Worm (Caenorhabditis elegans) whole organism, young adult: Measurements from ENCODE around the gene ocr-4.

Experiments used
- B0261.1 ChIP-seq: sonication (generic microtip); optimal IDR thresholded peaks from 2 replicates; lab custom pipeline; 2016; ENCODE audit warnings: mild to moderate bottlenecking, missing genetic modification characterization, moderate library complexity, missing compliant biosample characterization
- C06A6.2 ChIP-seq: fragments of 200-800 bp; sonication (Bioruptor generic); conservative IDR thresholded peaks from 2 replicates; pipeline ENCODE4 v1.3.6; 2022; ENCODE audit warnings: missing genetic modification characterization, missing compliant biosample characterization
- C17E4.6 ChIP-seq: fragments of 200-800 bp; sonication (Bioruptor generic); IDR thresholded peaks from 2 replicates; pipeline ENCODE4 v1.3.6; 2022; ENCODE audit warnings: missing genetic modification reagents, missing genetic modification characterization, missing compliant biosample characterization
- F37B4.10 ChIP-seq: fragments of 200-800 bp; sonication (Bioruptor generic); IDR thresholded peaks from 2 replicates; pipeline ENCODE4 v1.3.6; 2022; ENCODE audit warnings: missing genetic modification characterization, missing compliant biosample characterization
- F57A8.1 ChIP-seq: fragments of 200-800 bp; sonication (Bioruptor generic); optimal IDR thresholded peaks from 2 replicates; lab custom pipeline; 2018; ENCODE audit warnings: mild to moderate bottlenecking, missing genetic modification characterization, moderate library complexity, missing compliant biosample characterization
- Y53G8AR.9 ChIP-seq: fragments of 200-800 bp; sonication (Bioruptor generic); conservative IDR thresholded peaks from 2 replicates; pipeline ENCODE4 v1.3.6; 2022; ENCODE audit warnings: missing genetic modification reagents, missing genetic modification characterization, missing compliant biosample characterization
- Y56A3A.18 ChIP-seq: fragments of 200-800 bp; sonication (Bioruptor generic); IDR thresholded peaks from 2 replicates; pipeline ENCODE4 v1.3.6; 2022; ENCODE audit warnings: missing genetic modification reagents, missing genetic modification characterization, missing compliant biosample characterization
- attf-3 ChIP-seq: fragments of 200-800 bp; sonication (Bioruptor generic); conservative IDR thresholded peaks from 2 replicates; pipeline ENCODE4 v1.3.6; 2022; ENCODE audit warnings: missing genetic modification reagents, missing genetic modification characterization, missing compliant biosample characterization
- attf-6 ChIP-seq: fragments of 200-800 bp; sonication (Bioruptor generic); IDR thresholded peaks from 2 replicates; pipeline ENCODE4 v1.3.6; 2022; ENCODE audit warnings: missing genetic modification reagents, missing genetic modification characterization, missing compliant biosample characterization
- bed-2 ChIP-seq: fragments of 200-800 bp; sonication (Bioruptor generic); IDR thresholded peaks from 2 replicates; pipeline ENCODE4 v1.3.6; 2022; ENCODE audit warnings: missing genetic modification reagents, missing genetic modification characterization, missing compliant biosample characterization
- chd-7 ChIP-seq: sonication (generic microtip); optimal IDR thresholded peaks from 2 replicates; lab custom pipeline; 2016; ENCODE audit warnings: mild to moderate bottlenecking, missing genetic modification characterization, moderate library complexity, missing compliant biosample characterization
- dpff-1 ChIP-seq: sonication (generic microtip); optimal IDR thresholded peaks from 2 replicates; lab custom pipeline; 2017; ENCODE audit warnings: mild to moderate bottlenecking, missing genetic modification characterization, missing compliant biosample characterization
- egrh-3 ChIP-seq: fragments of 200-800 bp; sonication (Bioruptor generic); IDR thresholded peaks from 2 replicates; pipeline ENCODE4 v1.3.6; 2022; ENCODE audit warnings: missing genetic modification reagents, missing genetic modification characterization, missing compliant biosample characterization
- ekl-4 ChIP-seq: fragments of 200-800 bp; sonication (Bioruptor generic); IDR thresholded peaks from 2 replicates; pipeline ENCODE4 v1.3.6; 2022; ENCODE audit warnings: missing genetic modification reagents, missing genetic modification characterization, missing compliant biosample characterization
- ets-4 ChIP-seq: fragments of 200-800 bp; sonication (Bioruptor generic); optimal IDR thresholded peaks from 2 replicates; lab custom pipeline; 2018; ENCODE audit warnings: mild to moderate bottlenecking, missing genetic modification characterization, missing compliant biosample characterization
- fkh-3 ChIP-seq: sonication (generic microtip); optimal IDR thresholded peaks from 2 replicates; lab custom pipeline; 2016; ENCODE audit warnings: mild to moderate bottlenecking, missing genetic modification characterization, missing compliant biosample characterization
- hlh-12 ChIP-seq: sonication (generic microtip); optimal IDR thresholded peaks from 2 replicates; lab custom pipeline; 2016; ENCODE audit warnings: missing genetic modification characterization, missing compliant biosample characterization
- lin-26 ChIP-seq: fragments of 200-800 bp; sonication (Bioruptor generic); IDR thresholded peaks from 2 replicates; pipeline ENCODE4 v1.3.6; 2022; ENCODE audit warnings: missing genetic modification reagents, missing genetic modification characterization, missing compliant biosample characterization
- madf-10 ChIP-seq: sonication (generic microtip); optimal IDR thresholded peaks from 2 replicates; lab custom pipeline; 2016; ENCODE audit warnings: mild to moderate bottlenecking, missing genetic modification characterization, missing compliant biosample characterization
- nhr-120 ChIP-seq: fragments of 200-800 bp; sonication (Bioruptor generic); IDR thresholded peaks from 2 replicates; pipeline ENCODE4 v1.3.6; 2022; ENCODE audit warnings: missing genetic modification characterization, missing compliant biosample characterization
- nhr-90 ChIP-seq: sonication (generic microtip); optimal IDR thresholded peaks from 2 replicates; lab custom pipeline; 2016; ENCODE audit warnings: missing genotype, mild to moderate bottlenecking, missing genetic modification characterization, missing compliant biosample characterization
- pbrm-1 ChIP-seq: fragments of 200-800 bp; sonication (Bioruptor generic); IDR thresholded peaks from 2 replicates; pipeline ENCODE4 v1.3.6; 2022; ENCODE audit warnings: missing genetic modification reagents, missing genetic modification characterization, missing compliant biosample characterization
- rec-8 ChIP-seq, 2 experiments: sonication (generic microtip); optimal IDR thresholded peaks; 2 replicates each; lab custom pipeline; 2016; ENCODE audit warnings: mild to moderate bottlenecking in 2 of 2, missing genetic modification characterization in 2 of 2, missing genetic modification reagents in 2 of 2, missing genotype in 2 of 2, missing biosample characterization in 1 of 2, missing compliant biosample characterization in 1 of 2, moderate library complexity in 1 of 2
- sdz-38 ChIP-seq: sonication (generic microtip); optimal IDR thresholded peaks from 2 replicates; lab custom pipeline; 2016; ENCODE audit warnings: missing genotype, missing genetic modification characterization, missing compliant biosample characterization
- snpc-1.1 ChIP-seq: sonication (generic microtip); optimal IDR thresholded peaks from 2 replicates; lab custom pipeline; 2017; ENCODE audit warnings: missing genetic modification characterization, mild to moderate bottlenecking, missing compliant biosample characterization, antibody characterized with exemption, moderate library complexity, missing genotype, missing genetic modification reagents; ENCODE audit not compliant: insufficient read depth
- snpc-3.4 ChIP-seq: sonication (generic microtip); optimal IDR thresholded peaks from 2 replicates; lab custom pipeline; 2017; ENCODE audit warnings: missing genetic modification characterization, mild to moderate bottlenecking, missing compliant biosample characterization, antibody characterized with exemption, moderate library complexity, missing genotype, missing genetic modification reagents
- snpc-4 ChIP-seq, 5 experiments: fragments of 150-350 bp in 1 of 5; sonication (generic microtip) in 4 of 5; optimal IDR thresholded peaks; 2 replicates each; lab custom pipeline; 2014 to 2018; ENCODE audit warnings: missing genetic modification characterization in 5 of 5, missing biosample characterization in 3 of 5, antibody characterized with exemption in 2 of 5, mild to moderate bottlenecking in 2 of 5, missing compliant biosample characterization in 2 of 5, missing genotype in 2 of 5, moderate library complexity in 2 of 5, missing genetic modification reagents in 1 of 5
- unc-62 ChIP-seq: fragments of 150-350 bp; optimal IDR thresholded peaks from 2 replicates; lab custom pipeline; 2014; ENCODE audit warnings: missing biosample characterization, missing genetic modification reagents, missing genetic modification characterization
- zim-3 ChIP-seq: sonication (generic microtip); optimal IDR thresholded peaks from 2 replicates; lab custom pipeline; 2017; ENCODE audit warnings: mild to moderate bottlenecking, missing genetic modification characterization, moderate library complexity, missing compliant biosample characterization
- ztf-28 ChIP-seq: fragments of 200-800 bp; sonication (Bioruptor generic); IDR thresholded peaks from 2 replicates; pipeline ENCODE4 v1.3.6; 2022; ENCODE audit warnings: missing genetic modification reagents, missing genetic modification characterization, missing compliant biosample characterization
- ztf-3 ChIP-seq: fragments of 200-800 bp; sonication (Bioruptor generic); optimal IDR thresholded peaks from 2 replicates; lab custom pipeline; 2018; ENCODE audit warnings: mild to moderate bottlenecking, missing genetic modification characterization, missing compliant biosample characterization
- ztf-6 ChIP-seq: fragments of 200-800 bp; sonication (Bioruptor generic); IDR thresholded peaks from 2 replicates; pipeline ENCODE4 v1.3.6; 2022; ENCODE audit warnings: missing genetic modification reagents, missing genetic modification characterization, missing compliant biosample characterization

Gene ocr-4

DNA sequence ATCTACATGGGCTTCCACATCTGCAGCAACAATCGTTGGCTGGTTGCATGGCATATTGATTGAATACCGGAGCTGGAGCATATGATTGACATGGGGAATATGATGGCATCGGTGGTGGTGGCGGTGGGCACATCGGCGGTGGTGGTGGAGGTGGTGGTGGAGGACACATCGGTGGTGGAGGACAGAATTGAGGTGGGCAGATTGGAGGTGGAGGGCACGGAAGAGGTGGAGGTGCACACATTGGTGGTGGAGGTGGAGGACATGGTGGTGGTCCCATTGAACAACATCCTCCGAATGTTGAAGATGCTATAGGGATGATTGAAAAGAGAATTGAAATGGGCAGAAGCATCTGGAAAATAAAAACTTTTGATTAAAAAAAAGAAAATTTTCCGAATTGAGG is 22.2 kb downstream of the ocr-4 start, which contains the start of gene grl-4:
grl-4 (minus strand) TSS at position 351 of the 400 bp plus-strand sequence.
- TF ChIP-seq zim-3 (tag; lab: Kevin White, UChicago) (no peak), madf-10 (tag; lab: Kevin White, UChicago) (no peak), nhr-120 (GFP tag; lab: Robert Waterston, UW) (no peak), attf-3 (GFP tag; lab: Robert Waterston, UW) (no peak), bed-2 (no peak), Y53G8AR.9 (no peak), ztf-28 (GFP tag; lab: Robert Waterston, UW) (0 out of 2 replicates have a peak, but pooled peaks have one; percentile 12), egrh-3 (peak; percentile 53; the same call in 1 of the 2 replicates)
- TF ChIP-seq, all 124 proteins: peak for 2

DNA sequence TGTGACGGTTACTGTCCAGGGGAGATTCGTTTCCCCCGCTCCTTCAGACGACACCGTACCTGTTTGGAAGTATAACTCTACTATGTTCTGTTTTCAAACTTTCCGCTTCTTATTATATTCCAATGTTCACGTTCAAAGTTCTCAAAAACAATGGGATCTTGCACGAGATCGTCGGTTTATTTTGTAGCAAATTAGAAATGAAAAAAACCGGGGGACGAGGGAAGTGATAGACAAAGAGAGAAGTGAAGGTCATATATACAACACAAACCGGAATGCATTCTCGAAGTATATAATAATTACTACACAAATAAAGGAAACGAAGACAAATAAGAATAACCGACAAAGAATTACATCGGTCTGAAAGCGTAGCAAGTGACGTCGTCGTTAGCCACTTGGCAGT is 22.9 kb downstream of the ocr-4 start:
- no peak for TF ChIP-seq bed-2
- TF ChIP-seq fkh-3 (tag; lab: Kevin White, UChicago), result no peak
- TF ChIP-seq rec-8 (tag; optimal IDR thresholded peaks at IDR 0.05; lab: Kevin White, UChicago), result no peak

DNA sequence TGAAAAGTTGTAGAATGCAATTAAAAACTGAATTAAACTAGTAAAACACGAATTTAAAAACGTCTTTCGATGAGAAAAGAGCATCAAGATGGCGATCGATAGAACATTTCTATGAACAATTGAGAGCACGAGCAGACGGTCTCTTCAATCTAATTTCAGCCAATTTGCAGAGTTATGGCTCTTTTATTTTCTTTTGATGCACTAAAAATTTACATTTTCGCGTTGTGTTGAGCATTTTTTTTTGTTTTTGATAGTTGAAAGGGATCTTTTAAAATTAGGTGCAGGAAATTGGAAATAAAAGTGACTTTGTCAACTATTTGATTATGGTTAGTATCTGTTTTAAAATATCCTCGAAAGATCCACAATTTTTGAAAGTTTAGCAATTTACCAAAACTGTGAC is 23.6 kb downstream of the ocr-4 start, which contains the start of gene F42C5.6:
F42C5.6 (minus strand) TSS at position 101 of the 400 bp plus-strand sequence.
- no peak for TF ChIP-seq madf-10 (tag; lab: Kevin White, UChicago)
- no peak for TF ChIP-seq pbrm-1 (GFP tag; lab: Robert Waterston, UW)
- no peak for TF ChIP-seq Y56A3A.18
- no peak for TF ChIP-seq ztf-6
- TF ChIP-seq C17E4.6 (GFP tag; lab: Robert Waterston, UW), result no peak
- TF ChIP-seq B0261.1, result no peak
- no peak for TF ChIP-seq snpc-4 (GFP tag; optimal IDR thresholded peaks at IDR 0.05; lab: Kevin White, UChicago)
- TF ChIP-seq snpc-4 (tag; optimal IDR thresholded peaks at IDR 0.05; lab: Kevin White, UChicago), result no peak
- TF ChIP-seq C06A6.2 (GFP tag; lab: Robert Waterston, UW), result no peak
- no peak for TF ChIP-seq lin-26
- TF ChIP-seq nhr-90, result no peak
- no peak for TF ChIP-seq attf-6 (GFP tag; lab: Robert Waterston, UW)
- no peak for TF ChIP-seq unc-62 (GFP tag; lab: Kevin White, UChicago)
- TF ChIP-seq, all 124 proteins: peak for 0

- TF ChIP-seq hlh-12 (tag; lab: Kevin White, UChicago), result no peak
- no peak for TF ChIP-seq sdz-38 (tag; lab: Kevin White, UChicago)
- no peak for TF ChIP-seq ets-4 (GFP tag; lab: Kevin White, UChicago)
- TF ChIP-seq ekl-4 (GFP tag; lab: Robert Waterston, UW), result no peak
- no peak for TF ChIP-seq ztf-6
- TF ChIP-seq F37B4.10 (GFP tag; lab: Robert Waterston, UW), result no peak
- no peak for TF ChIP-seq F57A8.1 (GFP tag; lab: Kevin White, UChicago)
- TF ChIP-seq ztf-3 (GFP tag; lab: Kevin White, UChicago), result no peak
- TF ChIP-seq snpc-1.1 (tag; lab: Kevin White, UChicago), result no peak
- no peak for TF ChIP-seq nhr-120 (GFP tag; lab: Robert Waterston, UW)
- no peak for TF ChIP-seq dpff-1 (tag; lab: Kevin White, UChicago)
- TF ChIP-seq C06A6.2 (GFP tag; lab: Robert Waterston, UW), result no peak
- TF ChIP-seq chd-7, result no peak
- TF ChIP-seq snpc-3.4 (tag; lab: Kevin White, UChicago), result no peak
- TF ChIP-seq, all 124 proteins: peak for 0
These were observed 27.3 kb downstream of the ocr-4 start, which contains the start of gene npr-27 for ce11 chrIV:7305325-7305724. Gene npr-27, plus strand, starts transcription at chrIV:7305625.
